Fruit fly (Drosophila melanogaster) ovary, adult (tissue): ENCODE data around the gene CG7611.

Experiments
- CG17801 ChIP-seq: fragments of 200-800 bp; optimal IDR thresholded peaks from 2 replicates; lab custom pipeline; 2019; ENCODE audit warnings: missing biosample characterization, mild to moderate bottlenecking, missing genetic modification characterization, moderate library complexity; ENCODE audit not compliant: partially characterized antibody

CG7611 gene

DNA sequence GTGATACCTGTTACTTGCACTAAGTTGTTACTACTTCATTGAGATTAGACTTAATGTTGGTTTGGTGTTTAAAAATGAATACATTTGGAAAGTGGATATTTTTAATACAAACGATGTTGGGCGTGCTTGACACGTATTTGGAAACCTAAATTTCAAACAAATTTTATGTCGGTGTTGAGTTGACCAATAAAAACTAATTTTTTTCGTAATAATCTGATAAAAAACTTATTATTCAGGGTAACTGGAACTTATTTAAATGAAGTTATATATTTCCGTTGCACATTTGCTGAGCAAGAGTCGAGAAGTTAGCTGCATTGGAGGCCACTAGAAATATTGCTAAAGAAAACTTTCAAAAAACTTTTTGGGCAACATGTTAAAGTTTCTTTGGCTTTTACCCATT, 19.1 kb downstream of the CG7611 start, which contains the start of gene CG33290:
Gene CG33290, plus strand, starts transcription at position 301 of the 400 bp plus-strand sequence.
- no peak for TF ChIP-seq CG17801

- TF ChIP-seq CG17801: no peak
These were observed 31.8 kb downstream of the CG7611 start, which contains the start of gene Wnk for dm6 chr3L:21554752-21555151. TSS of gene Wnk (minus strand) at chr3L:21554928.

DNA sequence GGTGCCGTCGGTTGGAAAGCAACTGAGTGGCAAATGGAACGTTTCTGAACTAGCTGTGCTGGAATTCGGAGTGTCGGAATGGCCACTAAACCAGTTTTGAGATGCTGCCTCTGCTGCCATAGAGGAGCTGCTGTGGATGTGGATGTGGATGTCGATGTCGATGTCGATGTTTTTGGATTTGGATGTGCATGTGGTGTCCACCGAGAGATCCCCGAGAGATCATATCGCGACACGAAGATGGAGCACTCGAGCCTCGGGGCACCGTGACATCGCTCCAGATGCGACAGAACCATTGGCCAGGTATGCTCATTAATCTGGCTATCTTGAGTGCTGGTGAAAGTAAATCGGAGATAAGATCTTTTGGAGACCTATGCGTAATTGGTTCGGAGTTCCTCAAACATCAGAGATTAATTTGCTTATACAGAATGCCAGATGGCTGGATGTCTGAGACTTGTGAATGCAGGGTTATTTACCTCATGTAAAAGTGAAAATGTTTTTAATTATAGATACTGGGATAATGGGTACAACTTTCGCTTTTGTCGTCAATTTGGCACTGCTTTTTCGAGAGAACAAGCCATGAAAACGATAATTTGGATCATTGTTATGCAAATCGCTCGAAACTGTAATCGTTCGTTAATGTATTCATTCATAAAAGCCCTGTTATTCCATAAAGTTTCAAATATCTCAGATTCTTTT, 35.3 kb downstream of the CG7611 start, which contains the start of gene CG7173:
Gene CG7173, minus strand, starts transcription at position 51 of the 696 bp plus-strand sequence.
- no peak for TF ChIP-seq CG17801

DNA sequence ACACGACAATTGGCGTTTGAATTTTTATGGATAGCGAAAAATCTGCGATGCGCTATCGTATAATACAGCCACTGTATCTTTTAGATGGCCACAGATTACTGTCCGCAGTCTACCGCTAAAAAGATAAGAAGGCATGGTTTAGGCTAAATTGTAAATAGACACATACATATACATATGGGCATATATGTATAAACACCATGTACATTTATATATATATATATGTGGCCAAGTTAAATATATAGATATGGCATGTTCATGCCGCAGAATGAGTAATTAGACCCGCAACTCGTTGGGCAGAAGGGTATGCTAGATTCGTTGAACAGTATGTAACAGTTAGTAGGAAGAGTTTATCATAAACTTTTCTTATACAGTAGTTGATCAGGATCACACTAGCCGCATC, 39.1 kb downstream of the CG7611 start, which contains the start of gene CapaR:
Gene CapaR, minus strand, starts transcription at position 101 of the 400 bp plus-strand sequence.
- TF ChIP-seq CG17801: no peak

- TF ChIP-seq CG17801: no peak
These were observed 42.1 kb downstream of the CG7611 start, which contains the start of gene CG7634 for dm6 chr3L:21565126-21565525. TSS of gene CG7634 (plus strand) at chr3L:21565426.

dm6 chr3L:21568254-21568653, 45.3 kb downstream of the CG7611 start:
- TF ChIP-seq CG17801: no peak

DNA sequence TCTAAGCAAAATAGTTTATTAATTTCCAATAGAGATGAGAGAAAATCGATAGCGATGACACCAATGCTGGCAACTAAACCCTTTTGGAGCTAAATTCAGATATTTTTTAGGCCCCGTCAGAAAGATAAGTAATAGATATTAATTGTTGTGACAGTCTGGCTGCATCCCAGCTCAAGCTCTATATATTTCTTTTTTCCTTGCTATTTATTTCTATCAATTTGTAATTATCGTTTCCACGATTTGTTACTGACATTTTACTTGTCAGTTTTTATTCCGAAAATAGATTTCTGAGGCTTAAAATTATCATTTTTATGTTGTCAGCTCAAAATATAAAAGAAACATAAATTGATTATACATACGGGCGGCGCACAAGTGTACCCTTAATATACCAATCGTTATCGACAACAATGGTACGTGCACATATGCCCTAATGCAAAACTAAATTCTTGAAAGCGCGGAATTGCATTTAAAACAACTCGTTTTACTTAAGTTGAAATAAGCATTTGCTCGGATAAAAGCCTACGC, 45.9 kb downstream of the CG7611 start, which contains the start of the genes CRIF and SMC5:
Gene CRIF, minus strand, starts transcription at position 51 of the 525 bp plus-strand sequence.
Gene SMC5, plus strand, starts transcription at position 329 of the 525 bp plus-strand sequence.
- peak; percentile 41 for TF ChIP-seq CG17801

dm6 chr3L:21573831-21574230, 50.8 kb downstream of the CG7611 start, which contains the start of gene EMC10:
TSS of gene EMC10 (plus strand) at chr3L:21574131.
- no peak for TF ChIP-seq CG17801

dm6 chr3L:21574296-21574745, 51.3 kb downstream of the CG7611 start:
- no peak for TF ChIP-seq CG17801
